Worm (Caenorhabditis elegans) whole organism, L2 larva: ENCODE data around the gene M02B1.3.
A peak's percentile ranks its signal among the peaks of the same experiment; 100 is the strongest.

ENCODE experiments used
- C34F6.9 ChIP-seq: fragments of 150-350 bp; optimal IDR thresholded peaks from 2 replicates; lab custom pipeline; 2014; ENCODE audit warnings: missing biosample characterization, missing genetic modification characterization
- F13H6.1 ChIP-seq: sonication (generic microtip); optimal IDR thresholded peaks from 2 replicates; lab custom pipeline; 2016; ENCODE audit warnings: missing genetic modification characterization, missing compliant biosample characterization
- R02D3.7 ChIP-seq: fragments of 150-350 bp; optimal IDR thresholded peaks from 2 replicates; lab custom pipeline; 2014; ENCODE audit warnings: missing biosample characterization, missing genetic modification characterization
- Y55F3AM.14 ChIP-seq: fragments of 200-800 bp; sonication (Bioruptor generic); optimal IDR thresholded peaks from 2 replicates; lab custom pipeline; 2018; ENCODE audit warnings: mild to moderate bottlenecking, missing genetic modification characterization, missing compliant biosample characterization
- ZK546.5 ChIP-seq: sonication (generic microtip); optimal IDR thresholded peaks from 2 replicates; lab custom pipeline; 2017; ENCODE audit warnings: missing biosample characterization, missing genetic modification characterization
- aly-2 ChIP-seq: fragments of 150-350 bp; optimal IDR thresholded peaks from 2 replicates; lab custom pipeline; 2014; ENCODE audit warnings: missing biosample characterization, missing genetic modification characterization
- blmp-1 ChIP-seq: sonication (generic microtip); optimal IDR thresholded peaks from 2 replicates; lab custom pipeline; 2017; ENCODE audit warnings: missing genetic modification characterization, mild to moderate bottlenecking, missing compliant biosample characterization, antibody characterized with exemption, moderate library complexity; ENCODE audit not compliant: insufficient read depth
- ceh-82 ChIP-seq: fragments of 150-350 bp; optimal IDR thresholded peaks from 2 replicates; lab custom pipeline; 2014; ENCODE audit warnings: missing biosample characterization, missing genetic modification characterization
- crh-2 ChIP-seq: sonication (generic microtip); optimal IDR thresholded peaks from 2 replicates; lab custom pipeline; 2017; ENCODE audit warnings: missing biosample characterization, missing genetic modification characterization
- dmd-4 ChIP-seq: sonication (generic microtip); optimal IDR thresholded peaks from 2 replicates; lab custom pipeline; 2017; ENCODE audit warnings: missing biosample characterization, missing genetic modification characterization
- egl-27 ChIP-seq: sonication (generic microtip); optimal IDR thresholded peaks from 3 replicates; lab custom pipeline; 2017; ENCODE audit warnings: missing biosample characterization, missing genetic modification reagents, missing genetic modification characterization
- elt-3 ChIP-seq: sonication (generic microtip); optimal IDR thresholded peaks from 2 replicates; lab custom pipeline; 2017; ENCODE audit warnings: missing biosample characterization, missing genetic modification characterization
- fos-1 ChIP-seq: fragments of 150-350 bp; optimal IDR thresholded peaks from 2 replicates; lab custom pipeline; 2014; ENCODE audit warnings: missing biosample characterization, missing genetic modification characterization
- gmeb-1 ChIP-seq: fragments of 150-350 bp; optimal IDR thresholded peaks from 2 replicates; lab custom pipeline; 2014; ENCODE audit warnings: missing biosample characterization, missing genetic modification characterization
- lin-11 ChIP-seq: fragments of 150-350 bp; sonication (generic microtip); optimal IDR thresholded peaks from 2 replicates; lab custom pipeline; 2014; ENCODE audit warnings: missing biosample characterization, missing genetic modification characterization, inconsistent platforms, mixed read lengths
- lin-13 ChIP-seq: fragments of 150-350 bp; optimal IDR thresholded peaks from 2 replicates; lab custom pipeline; 2014; ENCODE audit warnings: missing biosample characterization, missing genetic modification reagents, missing genetic modification characterization
- mab-5 ChIP-seq: fragments of 150-350 bp; optimal IDR thresholded peaks from 2 replicates; lab custom pipeline; 2014; ENCODE audit warnings: missing biosample characterization, missing genetic modification characterization
- mdl-1 ChIP-seq, 2 experiments: fragments of 150-350 bp in 1 of 2; sonication (generic microtip) in 1 of 2; optimal IDR thresholded peaks; 2 replicates each; lab custom pipeline; 2017; ENCODE audit warnings: missing biosample characterization in 2 of 2, missing genetic modification characterization in 2 of 2
- nhr-10 ChIP-seq: sonication (generic microtip); optimal IDR thresholded peaks from 2 replicates; lab custom pipeline; 2017; ENCODE audit warnings: missing biosample characterization, missing genetic modification characterization
- nhr-11 ChIP-seq: fragments of 150-350 bp; optimal IDR thresholded peaks from 2 replicates; lab custom pipeline; 2014; ENCODE audit warnings: missing biosample characterization, missing genetic modification characterization
- nhr-21 ChIP-seq: fragments of 150-350 bp; optimal IDR thresholded peaks from 2 replicates; lab custom pipeline; 2014; ENCODE audit warnings: missing biosample characterization, missing genetic modification characterization
- nhr-237 ChIP-seq: fragments of 150-350 bp; optimal IDR thresholded peaks from 2 replicates; lab custom pipeline; 2014; ENCODE audit warnings: missing biosample characterization, missing genetic modification characterization
- peb-1 ChIP-seq: fragments of 150-350 bp; optimal IDR thresholded peaks from 2 replicates; lab custom pipeline; 2014; ENCODE audit warnings: missing biosample characterization, missing genetic modification characterization
- sem-4 ChIP-seq: fragments of 150-350 bp; optimal IDR thresholded peaks from 2 replicates; lab custom pipeline; 2014; ENCODE audit warnings: missing biosample characterization, missing genetic modification reagents, missing genetic modification characterization
- sma-3 ChIP-seq: sonication (generic microtip); optimal IDR thresholded peaks from 2 replicates; lab custom pipeline; 2016; ENCODE audit warnings: missing genetic modification reagents, missing genetic modification characterization, missing compliant biosample characterization
- sma-9 ChIP-seq, 2 experiments: fragments of 150-350 bp in 1 of 2; sonication (generic microtip) in 1 of 2; optimal IDR thresholded peaks; 2 replicates each; lab custom pipeline; 2014 to 2016; ENCODE audit warnings: missing genetic modification characterization in 2 of 2, mild to moderate bottlenecking in 1 of 2, missing biosample characterization in 1 of 2, missing compliant biosample characterization in 1 of 2, missing genetic modification reagents in 1 of 2, moderate library complexity in 1 of 2
- snpc-4 ChIP-seq: fragments of 150-350 bp; optimal IDR thresholded peaks from 2 replicates; lab custom pipeline; 2014; ENCODE audit warnings: missing biosample characterization, missing genetic modification characterization
- unc-39 ChIP-seq: fragments of 150-350 bp; optimal IDR thresholded peaks from 2 replicates; lab custom pipeline; 2014; ENCODE audit warnings: missing biosample characterization, missing genetic modification characterization
- unc-55 ChIP-seq: fragments of 150-350 bp; sonication (generic microtip); optimal IDR thresholded peaks from 3 replicates; lab custom pipeline; 2014; ENCODE audit warnings: missing biosample characterization, missing genetic modification reagents, missing genetic modification characterization
- unc-62 ChIP-seq: fragments of 150-350 bp; optimal IDR thresholded peaks from 2 replicates; lab custom pipeline; 2014; ENCODE audit warnings: missing biosample characterization, missing genetic modification reagents, missing genetic modification characterization
- zag-1 ChIP-seq: fragments of 150-350 bp; optimal IDR thresholded peaks from 2 replicates; lab custom pipeline; 2014; ENCODE audit warnings: missing biosample characterization, missing genetic modification characterization
- ztf-1 ChIP-seq: fragments of 200-800 bp; sonication (Bioruptor generic); conservative IDR thresholded peaks from 2 replicates; pipeline ENCODE4 v1.3.6; 2022; ENCODE audit warnings: missing genetic modification characterization, missing compliant biosample characterization

The M02B1.3 gene

DNA sequence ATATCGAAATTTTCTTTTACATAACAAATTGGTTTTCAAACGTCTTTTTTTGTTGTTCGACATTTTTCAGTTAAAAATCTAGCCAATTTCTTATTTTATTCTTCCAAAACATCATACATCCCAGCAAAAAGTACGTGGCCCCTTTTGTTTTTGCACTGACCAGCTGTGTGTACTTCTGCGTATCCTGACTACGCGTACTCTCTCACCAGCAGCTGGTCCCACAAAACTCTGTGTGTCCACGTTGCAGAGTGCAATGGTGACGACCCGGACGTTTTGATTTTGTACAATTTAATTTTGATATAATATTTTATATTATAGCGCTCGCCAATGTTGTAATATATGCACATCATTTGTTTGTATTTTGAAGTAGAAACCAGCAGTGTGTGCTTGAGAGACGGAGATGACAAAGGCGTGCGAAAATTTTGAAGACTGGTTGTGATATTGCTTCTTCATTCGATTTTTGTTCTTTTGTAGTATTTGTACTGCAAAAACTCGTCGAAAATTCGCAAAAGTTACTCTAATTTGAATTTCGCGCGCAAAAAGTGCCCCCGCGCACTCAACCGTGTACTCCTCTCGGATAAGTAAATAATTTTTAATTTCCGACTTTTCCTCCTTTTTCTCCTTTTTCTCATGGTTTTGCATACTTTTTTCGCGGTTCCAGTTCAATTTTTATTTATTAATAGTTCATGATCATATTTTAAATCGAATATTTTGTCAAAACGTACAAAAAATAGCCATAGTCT is 18.2 kb downstream of the M02B1.3 start:
- TF ChIP-seq nhr-237 (tag; lab: Kevin White, UChicago), result no peak
- peak; percentile 5 for TF ChIP-seq gmeb-1 (tag; lab: Kevin White, UChicago)
- TF ChIP-seq sma-3, result no peak
- TF ChIP-seq C34F6.9 (tag; lab: Kevin White, UChicago), result peak; percentile 5

DNA sequence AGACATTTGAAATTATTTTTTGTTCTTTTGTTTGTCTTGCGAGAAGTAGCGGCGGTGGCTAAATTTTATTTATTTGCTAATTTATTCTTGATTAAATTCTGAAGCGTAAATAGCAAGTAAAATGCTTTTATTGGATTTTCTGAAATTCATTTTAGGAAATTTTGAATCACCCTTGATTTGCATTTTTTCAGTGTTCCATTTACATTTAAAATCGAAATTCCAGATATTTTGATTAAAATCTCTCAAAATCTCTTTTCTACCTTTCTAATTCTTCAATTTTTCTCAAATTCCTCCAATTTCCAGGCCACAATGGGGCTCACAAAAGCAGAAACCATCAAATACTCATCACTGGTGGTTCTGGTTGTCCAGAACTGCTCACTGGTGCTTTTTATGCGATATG is 18.9 kb downstream of the M02B1.3 start, which contains the start of gene nstp-5:
Gene nstp-5, plus strand, starts transcription at position 301 of the 400 bp plus-strand sequence.
- no peak for TF ChIP-seq C34F6.9 (tag; lab: Kevin White, UChicago)
- no peak for TF ChIP-seq F13H6.1
- no peak for TF ChIP-seq unc-62
- TF ChIP-seq fos-1, result no peak
- no peak for TF ChIP-seq Y55F3AM.14 (GFP tag; lab: Kevin White, UChicago)

DNA sequence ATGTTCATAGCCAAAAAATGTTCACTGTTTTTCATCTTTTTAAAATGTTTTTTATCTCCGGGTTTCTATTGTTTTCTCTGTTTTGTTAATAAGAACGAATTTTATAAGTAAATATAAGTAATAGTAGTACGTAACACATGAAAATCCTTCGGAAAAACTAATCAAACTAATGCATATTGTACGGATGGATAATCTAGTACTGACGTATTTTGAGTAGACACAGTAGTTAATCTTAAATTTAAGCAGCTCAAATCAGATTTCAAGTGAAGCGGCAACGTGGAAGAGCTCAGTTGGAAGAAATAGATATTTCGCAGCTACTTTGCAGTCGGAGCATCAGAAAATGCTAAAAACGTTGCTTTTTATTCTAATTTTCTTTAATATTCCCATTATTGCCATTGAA is 23.5 kb downstream of the M02B1.3 start, which contains the start of gene gcy-18:
Gene gcy-18, plus strand, starts transcription at position 301 of the 400 bp plus-strand sequence.
- TF ChIP-seq ceh-82 (tag; lab: Kevin White, UChicago) (no peak), elt-3 (tag; lab: Kevin White, UChicago) (no peak), ZK546.5 (tag; lab: Kevin White, UChicago) (no peak), dmd-4 (tag; lab: Kevin White, UChicago) (no peak), sma-9 (GFP tag; optimal IDR thresholded peaks at IDR 0.05; lab: Kevin White, UChicago) (no peak), sma-9 (tag; optimal IDR thresholded peaks at IDR 0.05; lab: Kevin White, UChicago) (no peak), aly-2 (no peak), unc-39 (tag; lab: Kevin White, UChicago) (no peak), nhr-10 (tag; lab: Kevin White, UChicago) (no peak), nhr-11 (tag; lab: Kevin White, UChicago) (no peak), peb-1 (no peak)

DNA sequence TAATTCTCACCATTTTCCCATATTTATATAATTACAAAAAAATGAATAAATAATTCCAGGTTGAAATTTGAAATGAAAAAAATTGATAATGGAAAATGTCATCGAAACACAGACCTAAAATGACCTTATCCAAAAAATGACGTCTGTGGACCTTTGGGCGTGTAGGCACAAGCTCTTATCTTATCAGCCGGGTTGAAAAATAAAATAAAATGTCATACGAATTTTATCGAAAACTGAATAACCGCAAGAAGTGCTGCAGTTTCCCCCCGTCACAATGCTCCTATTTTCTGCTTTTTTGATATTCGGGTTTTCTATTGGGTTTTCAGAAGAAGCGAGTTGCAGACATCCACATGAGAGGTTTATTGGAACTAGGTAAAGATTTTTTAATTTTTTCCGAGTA is 29.6 kb downstream of the M02B1.3 start, which contains the start of gene clec-186:
Gene clec-186, plus strand, starts transcription at position 226 of the 400 bp plus-strand sequence.
- TF ChIP-seq gmeb-1 (tag; lab: Kevin White, UChicago), result no peak
- TF ChIP-seq R02D3.7, result no peak
- peak; percentile 21 for TF ChIP-seq crh-2 (tag; lab: Kevin White, UChicago)
- peak; percentile 54 for TF ChIP-seq sma-9 (GFP tag; optimal IDR thresholded peaks at IDR 0.05; lab: Kevin White, UChicago)
- no peak for TF ChIP-seq sma-9 (tag; optimal IDR thresholded peaks at IDR 0.05; lab: Kevin White, UChicago)
- TF ChIP-seq sma-3, result no peak
- peak; percentile 91 for TF ChIP-seq fos-1
- no peak for TF ChIP-seq blmp-1
- no peak for TF ChIP-seq mab-5 (tag; lab: Kevin White, UChicago)

DNA sequence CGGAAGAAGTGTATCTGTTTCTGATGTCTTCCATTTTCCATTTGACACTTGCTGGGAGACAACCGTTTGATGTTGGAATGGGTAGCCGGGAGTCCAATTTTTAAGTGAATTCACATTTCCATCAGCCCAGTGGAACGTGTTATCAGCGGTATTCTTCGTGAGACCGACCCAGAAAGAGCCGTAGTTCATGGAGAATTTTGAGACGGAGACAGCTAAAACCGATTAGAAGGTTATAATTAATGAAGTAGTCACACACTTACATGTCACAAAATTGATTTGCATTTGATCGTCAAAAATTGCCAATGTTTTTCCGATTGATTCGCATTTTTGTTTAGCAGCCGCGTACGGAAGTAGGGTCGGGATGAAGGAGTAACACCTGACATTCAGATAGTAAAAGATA is 33.1 kb downstream of the M02B1.3 start:
- no peak for TF ChIP-seq egl-27
- TF ChIP-seq elt-3 (tag; lab: Kevin White, UChicago), result no peak
- no peak for TF ChIP-seq lin-11 (tag; lab: Kevin White, UChicago)
- no peak for TF ChIP-seq nhr-21 (tag; lab: Kevin White, UChicago)
- TF ChIP-seq sem-4 (tag; lab: Kevin White, UChicago), result no peak
- TF ChIP-seq snpc-4 (tag; lab: Kevin White, UChicago), result no peak
- TF ChIP-seq sma-9 (GFP tag; optimal IDR thresholded peaks at IDR 0.05; lab: Kevin White, UChicago), result no peak
- no peak for TF ChIP-seq sma-9 (tag; optimal IDR thresholded peaks at IDR 0.05; lab: Kevin White, UChicago)
- TF ChIP-seq unc-55 (GFP tag; lab: Kevin White, UChicago), result no peak
- no peak for TF ChIP-seq fos-1
- no peak for TF ChIP-seq mdl-1 (tag; optimal IDR thresholded peaks at IDR 0.05; lab: Kevin White, UChicago)
- TF ChIP-seq ztf-1 (GFP tag; lab: Robert Waterston, UW), result no peak
- no peak for TF ChIP-seq aly-2
- no peak for TF ChIP-seq R02D3.7
- TF ChIP-seq zag-1 (tag; lab: Kevin White, UChicago), result no peak
- TF ChIP-seq lin-13 (GFP tag; lab: Kevin White, UChicago), result no peak
- TF ChIP-seq F13H6.1, result no peak
